Fruit fly (Drosophila melanogaster): ENCODE results near the gene frc.

DNA sequence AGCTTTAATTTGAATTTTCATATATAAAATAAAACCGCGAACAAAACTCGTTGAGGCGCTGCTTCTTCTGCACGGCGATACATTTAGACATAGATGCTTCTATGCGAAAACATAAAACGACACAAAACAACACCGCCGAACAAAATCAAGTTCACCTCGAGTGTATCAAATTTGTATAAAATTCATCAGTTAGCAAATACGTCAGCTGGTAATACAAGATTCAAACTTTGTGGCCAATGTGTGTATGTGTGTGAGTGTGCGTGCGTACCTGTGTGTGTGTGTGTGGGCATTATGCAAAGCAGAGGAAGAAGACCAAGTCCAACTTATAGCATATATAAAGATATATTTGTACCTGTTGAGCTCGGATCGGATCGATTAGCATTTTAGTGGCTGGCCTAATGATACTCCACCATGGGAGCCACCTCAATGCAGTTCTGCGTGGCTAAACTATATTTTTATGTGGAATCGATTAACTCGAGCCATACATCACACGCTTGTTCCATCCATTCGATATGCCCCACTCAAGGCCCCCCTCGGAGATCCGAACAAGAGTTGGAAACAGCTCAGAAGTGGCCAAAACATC, 38.5 kb downstream of the frc start:
- TF ChIP-seq CG33017 (tag; optimal IDR thresholded peaks at IDR 0.05) = no peak
- TF ChIP-seq CG12768 (GFP tag; optimal IDR thresholded peaks at IDR 0.05) = no peak
- TF ChIP-seq bab1 (GFP tag; optimal IDR thresholded peaks at IDR 0.05) = no peak
- no peak for TF ChIP-seq CG5204 (GFP tag; optimal IDR thresholded peaks at IDR 0.05)
- no peak for TF ChIP-seq ovo (GFP tag; optimal IDR thresholded peaks at IDR 0.05)
- TF ChIP-seq Hr96 (GFP tag; optimal IDR thresholded peaks at IDR 0.05) = no peak
